Worm (Caenorhabditis elegans) whole organism, L2 larva: ENCODE results near the gene wrm-1.

Source experiments
- Y55F3AM.14 ChIP-seq: fragments of 200-800 bp; sonication (Bioruptor generic); optimal IDR thresholded peaks from 2 replicates; lab custom pipeline; 2018; ENCODE audit warnings: mild to moderate bottlenecking, missing genetic modification characterization, missing compliant biosample characterization
- ama-1 ChIP-seq: fragments of 150-350 bp; optimal IDR thresholded peaks from 2 replicates; lab custom pipeline; 2018; ENCODE audit warnings: inconsistent platforms
- dmd-4 ChIP-seq: sonication (generic microtip); optimal IDR thresholded peaks from 2 replicates; lab custom pipeline; 2017; ENCODE audit warnings: missing biosample characterization, missing genetic modification characterization
- gmeb-1 ChIP-seq: fragments of 150-350 bp; optimal IDR thresholded peaks from 2 replicates; lab custom pipeline; 2014; ENCODE audit warnings: missing biosample characterization, missing genetic modification characterization
- ztf-4 ChIP-seq: fragments of 150-350 bp; optimal IDR thresholded peaks from 2 replicates; lab custom pipeline; 2014; ENCODE audit warnings: missing biosample characterization, missing genetic modification characterization

- TF ChIP-seq dmd-4 (tag; lab: Kevin White, UChicago) (no peak), ztf-4 (tag; lab: Kevin White, UChicago) (no peak), ama-1 (lab: Kevin White, UChicago) (no peak), Y55F3AM.14 (GFP tag; lab: Kevin White, UChicago) (no peak), gmeb-1 (no peak)
Measured at ce11 chrIII:5747185-5747584, 24.5 kb downstream of the wrm-1 start, which contains the start of gene B0244.4.
